Worm (Caenorhabditis elegans) whole organism, L1 larva: ENCODE results near the gene irld-25.
"Not testable (repeated sequence)": the region's sequence is repeated elsewhere in the genome, so short reads cannot be mapped to it uniquely, and the experiment has no call there.

Source experiments
- C16A3.4 ChIP-seq: fragments of 150-350 bp; optimal IDR thresholded peaks from 2 replicates; lab custom pipeline; 2014; ENCODE audit warnings: missing biosample characterization, missing genetic modification characterization
- C34B4.2 ChIP-seq: sonication (generic microtip); optimal IDR thresholded peaks from 2 replicates; lab custom pipeline; 2017; ENCODE audit warnings: mild to moderate bottlenecking, missing genetic modification characterization, missing compliant biosample characterization
- aly-2 ChIP-seq: fragments of 150-350 bp; optimal IDR thresholded peaks from 2 replicates; lab custom pipeline; 2014; ENCODE audit warnings: missing biosample characterization, missing genetic modification characterization
- ceh-63 ChIP-seq: fragments of 200-800 bp; sonication (Bioruptor generic); optimal IDR thresholded peaks from 2 replicates; lab custom pipeline; 2018; ENCODE audit warnings: mild to moderate bottlenecking, missing genetic modification characterization, missing compliant biosample characterization
- ceh-82 ChIP-seq, 3 experiments: fragments of 150-350 bp in 1 of 3; sonication (generic microtip) in 2 of 3; optimal IDR thresholded peaks; 2 replicates each; lab custom pipeline; 2014 to 2017; ENCODE audit warnings: missing biosample characterization in 3 of 3, missing genetic modification characterization in 3 of 3
- ceh-88 ChIP-seq: fragments of 200-800 bp; sonication (Bioruptor generic); IDR thresholded peaks from 2 replicates; pipeline ENCODE4 v1.3.6; 2022; ENCODE audit warnings: missing genetic modification characterization, missing compliant biosample characterization
- ces-1 ChIP-seq: fragments of 150-350 bp; optimal IDR thresholded peaks from 2 replicates; lab custom pipeline; 2014; ENCODE audit warnings: missing biosample characterization, missing genetic modification reagents, missing genetic modification characterization
- dsc-1 ChIP-seq: sonication (generic microtip); optimal IDR thresholded peaks from 2 replicates; lab custom pipeline; 2016; ENCODE audit warnings: mild to moderate bottlenecking, missing genetic modification characterization, missing compliant biosample characterization
- efl-3 ChIP-seq: fragments of 200-800 bp; sonication (Bioruptor generic); optimal IDR thresholded peaks from 2 replicates; lab custom pipeline; 2018; ENCODE audit warnings: mild to moderate bottlenecking, missing genetic modification characterization, missing compliant biosample characterization
- egl-13 ChIP-seq: sonication (generic microtip); optimal IDR thresholded peaks from 2 replicates; lab custom pipeline; 2016; ENCODE audit warnings: missing genotype, missing genetic modification reagents, missing genetic modification characterization, missing compliant biosample characterization
- elt-3 ChIP-seq, 6 experiments: fragments of 150-350 bp in 1 of 6; sonication (generic microtip); optimal IDR thresholded peaks; 2 replicates each; lab custom pipeline; 2017 to 2018; ENCODE audit warnings: missing biosample characterization in 6 of 6, missing genetic modification characterization in 6 of 6, inconsistent platforms in 1 of 6
- fkh-10 ChIP-seq: sonication (generic microtip); optimal IDR thresholded peaks from 2 replicates; lab custom pipeline; 2017; ENCODE audit warnings: missing biosample characterization, missing genetic modification reagents, missing genetic modification characterization
- fkh-4 ChIP-seq: sonication (generic microtip); optimal IDR thresholded peaks from 2 replicates; lab custom pipeline; 2016; ENCODE audit warnings: missing compliant biosample characterization, missing genetic modification characterization, borderline replicate concordance
- fkh-8 ChIP-seq: sonication (generic microtip); optimal IDR thresholded peaks from 2 replicates; lab custom pipeline; 2016; ENCODE audit warnings: mild to moderate bottlenecking, missing genetic modification characterization, missing compliant biosample characterization
- fos-1 ChIP-seq: fragments of 150-350 bp; optimal IDR thresholded peaks from 2 replicates; lab custom pipeline; 2014; ENCODE audit warnings: missing biosample characterization, missing genetic modification characterization
- hpl-2 ChIP-seq: fragments of 150-350 bp; optimal IDR thresholded peaks from 2 replicates; lab custom pipeline; 2014; ENCODE audit warnings: missing biosample characterization, missing genetic modification reagents, missing genetic modification characterization
- lin-13 ChIP-seq: fragments of 150-350 bp; optimal IDR thresholded peaks from 2 replicates; lab custom pipeline; 2014; ENCODE audit warnings: missing biosample characterization, missing genetic modification reagents, missing genetic modification characterization
- lir-3 ChIP-seq: sonication (generic microtip); optimal IDR thresholded peaks from 2 replicates; lab custom pipeline; 2016; ENCODE audit warnings: mild to moderate bottlenecking, missing genetic modification characterization, moderate library complexity, missing compliant biosample characterization; ENCODE audit not compliant: poor library complexity
- nhr-19 ChIP-seq: fragments of 200-800 bp; sonication (Bioruptor generic); conservative IDR thresholded peaks from 2 replicates; pipeline ENCODE4 v1.3.6; 2022; ENCODE audit warnings: missing genetic modification characterization, missing compliant biosample characterization
- nhr-71 ChIP-seq: sonication (generic microtip); optimal IDR thresholded peaks from 2 replicates; lab custom pipeline; 2016; ENCODE audit warnings: mild to moderate bottlenecking, missing genetic modification characterization, moderate library complexity, missing compliant biosample characterization
- nhr-77 ChIP-seq: fragments of 150-350 bp; optimal IDR thresholded peaks from 2 replicates; lab custom pipeline; 2014; ENCODE audit warnings: missing biosample characterization, missing genetic modification characterization
- nhr-84 ChIP-seq: sonication (generic microtip); optimal IDR thresholded peaks from 2 replicates; lab custom pipeline; 2017; ENCODE audit warnings: missing biosample characterization, missing genetic modification characterization
- pax-3 ChIP-seq: fragments of 200-800 bp; sonication (Bioruptor generic); optimal IDR thresholded peaks from 2 replicates; lab custom pipeline; 2018; ENCODE audit warnings: mild to moderate bottlenecking, missing genetic modification characterization, moderate library complexity, missing compliant biosample characterization
- pqm-1 ChIP-seq: sonication (generic microtip); optimal IDR thresholded peaks from 3 replicates; lab custom pipeline; 2017; ENCODE audit warnings: missing biosample characterization, missing genetic modification characterization
- skn-1 ChIP-seq: fragments of 150-350 bp; optimal IDR thresholded peaks from 2 replicates; lab custom pipeline; 2014; ENCODE audit warnings: missing biosample characterization, missing genetic modification characterization
- sox-4 ChIP-seq: sonication (generic microtip); optimal IDR thresholded peaks from 2 replicates; lab custom pipeline; 2016; ENCODE audit warnings: missing genetic modification characterization, missing compliant biosample characterization
- sup-37 ChIP-seq: fragments of 200-800 bp; sonication (Bioruptor generic); optimal IDR thresholded peaks from 2 replicates; lab custom pipeline; 2018; ENCODE audit warnings: mild to moderate bottlenecking, missing genetic modification characterization, missing compliant biosample characterization
- tlp-1 ChIP-seq: fragments of 150-350 bp; optimal IDR thresholded peaks from 2 replicates; lab custom pipeline; 2014; ENCODE audit warnings: missing biosample characterization, missing genetic modification characterization
- unc-62 ChIP-seq: fragments of 150-350 bp; optimal IDR thresholded peaks from 2 replicates; lab custom pipeline; 2014; ENCODE audit warnings: missing biosample characterization, missing genetic modification reagents, missing genetic modification characterization
- unc-86 ChIP-seq: sonication (generic microtip); optimal IDR thresholded peaks from 2 replicates; lab custom pipeline; 2016; ENCODE audit warnings: missing genetic modification characterization, missing compliant biosample characterization
- vab-15 ChIP-seq: sonication (generic microtip); optimal IDR thresholded peaks from 2 replicates; lab custom pipeline; 2017; ENCODE audit warnings: missing genotype, mild to moderate bottlenecking, missing genetic modification characterization, missing compliant biosample characterization
- xbp-1 ChIP-seq: sonication (generic microtip); optimal IDR thresholded peaks from 2 replicates; lab custom pipeline; 2016; ENCODE audit warnings: missing genetic modification characterization, missing compliant biosample characterization
- zag-1 ChIP-seq: fragments of 150-350 bp; optimal IDR thresholded peaks from 2 replicates; lab custom pipeline; 2014; ENCODE audit warnings: missing biosample characterization, missing genetic modification characterization
- zip-4 ChIP-seq: fragments of 200-800 bp; sonication (Bioruptor generic); optimal IDR thresholded peaks from 2 replicates; lab custom pipeline; 2018; ENCODE audit warnings: mild to moderate bottlenecking, missing genetic modification characterization, moderate library complexity, missing compliant biosample characterization
- ztf-11 ChIP-seq, 2 experiments: sonication (generic microtip); optimal IDR thresholded peaks; 2 replicates each; lab custom pipeline; 2016 to 2017; ENCODE audit warnings: missing genetic modification characterization in 2 of 2, missing biosample characterization in 1 of 2, missing compliant biosample characterization in 1 of 2
- ztf-4 ChIP-seq: fragments of 150-350 bp; optimal IDR thresholded peaks from 2 replicates; lab custom pipeline; 2014; ENCODE audit warnings: missing biosample characterization, missing genetic modification characterization

The irld-25 gene

ce11 chrV:15215175-15215574 is 6.3 kb upstream of the irld-25 start, which contains the start of gene sri-26:
Gene sri-26 (plus strand): TSS chrV:15215475.
- not testable (repeated sequence) for TF ChIP-seq dsc-1; pqm-1 (tag; lab: Kevin White, UChicago); hpl-2 (GFP tag; lab: Kevin White, UChicago)

ce11 chrV:15216705-15217104 is 4.7 kb upstream of the irld-25 start, which contains the start of gene sri-25:
Gene sri-25 (plus strand): TSS chrV:15217005.
- no peak for TF ChIP-seq sox-4 (tag; lab: Kevin White, UChicago)
- no peak for TF ChIP-seq vab-15
- no peak for TF ChIP-seq fkh-8 (tag; lab: Kevin White, UChicago)
- no peak for TF ChIP-seq fos-1
- TF ChIP-seq nhr-77 (tag; lab: Kevin White, UChicago): no peak
- no peak for TF ChIP-seq ceh-88 (GFP tag; lab: Robert Waterston, UW)
- TF ChIP-seq xbp-1 (tag; lab: Kevin White, UChicago): no peak
- no peak for TF ChIP-seq nhr-84 (tag; lab: Kevin White, UChicago)
- TF ChIP-seq elt-3 (tag; optimal IDR thresholded peaks at IDR 0.05; lab: Kevin White, UChicago): no peak
- TF ChIP-seq C16A3.4 (tag; lab: Kevin White, UChicago): no peak
- TF ChIP-seq ztf-4 (tag; lab: Kevin White, UChicago): no peak
- TF ChIP-seq unc-62 (GFP tag; lab: Kevin White, UChicago): no peak
- TF ChIP-seq skn-1: no peak
- no peak for TF ChIP-seq ces-1
- no peak for TF ChIP-seq zag-1 (tag; lab: Kevin White, UChicago)
- TF ChIP-seq pax-3: no peak
- TF ChIP-seq efl-3 (GFP tag; lab: Kevin White, UChicago): no peak
- no peak for TF ChIP-seq nhr-19 (GFP tag; lab: Robert Waterston, UW)

- no peak for TF ChIP-seq ceh-63 (GFP tag; lab: Kevin White, UChicago)
- TF ChIP-seq ztf-4 (tag; lab: Kevin White, UChicago): no peak
- no peak for TF ChIP-seq zip-4 (GFP tag; lab: Kevin White, UChicago)
- no peak for TF ChIP-seq nhr-84 (tag; lab: Kevin White, UChicago)
- TF ChIP-seq lir-3 (tag; lab: Kevin White, UChicago): no peak
- no peak for TF ChIP-seq nhr-77 (tag; lab: Kevin White, UChicago)
- TF ChIP-seq ces-1: no peak
- no peak for TF ChIP-seq lin-13
- no peak for TF ChIP-seq C34B4.2
- no peak for TF ChIP-seq fkh-10
- TF ChIP-seq ceh-88 (GFP tag; lab: Robert Waterston, UW): no peak
- TF ChIP-seq aly-2: no peak
- TF ChIP-seq pax-3: no peak
- TF ChIP-seq ceh-82 (tag; optimal IDR thresholded peaks at IDR 0.05; lab: Kevin White, UChicago): no peak
- TF ChIP-seq efl-3 (GFP tag; lab: Kevin White, UChicago): no peak
- TF ChIP-seq fkh-4: no peak
- TF ChIP-seq, all 84 proteins: peak for 0
Measured at ce11 chrV:15223668-15224067, 2.2 kb downstream of the irld-25 start, which contains the start of gene srw-24. Gene srw-24 (plus strand): TSS chrV:15223968.

DNA sequence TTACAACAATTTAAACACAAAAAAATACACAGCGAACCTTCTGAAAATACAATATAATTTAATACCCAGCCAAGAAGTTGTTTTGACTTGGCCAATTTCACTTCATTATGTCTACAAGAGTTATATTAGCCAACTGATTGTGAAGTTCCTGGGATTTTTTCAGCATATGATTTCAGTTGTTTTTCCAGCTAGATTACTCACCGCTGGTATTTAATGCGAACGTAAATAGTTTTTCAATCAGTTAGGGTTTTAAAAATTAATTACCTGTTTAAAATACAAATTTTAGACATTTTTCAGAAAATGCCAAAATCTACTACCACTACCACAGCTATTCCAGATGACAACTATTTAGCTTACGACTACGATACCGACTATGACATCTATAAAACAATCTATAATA is 4.2 kb downstream of the irld-25 start, which contains the start of gene srw-14:
TSS of gene srw-14 (plus strand) at position 301 of the 400 bp plus-strand sequence.
- TF ChIP-seq egl-13 (tag; lab: Kevin White, UChicago) (no peak), ztf-11 (tag; optimal IDR thresholded peaks at IDR 0.05; lab: Kevin White, UChicago) (no peak), fkh-4 (no peak), sup-37 (GFP tag; lab: Kevin White, UChicago) (no peak), nhr-84 (tag; lab: Kevin White, UChicago) (no peak), fos-1 (no peak), tlp-1 (tag; lab: Kevin White, UChicago) (no peak), unc-62 (GFP tag; lab: Kevin White, UChicago) (no peak), ceh-63 (GFP tag; lab: Kevin White, UChicago) (no peak), nhr-71 (no peak), lir-3 (tag; lab: Kevin White, UChicago) (no peak), aly-2 (no peak), unc-86 (tag; lab: Kevin White, UChicago) (no peak)
